Worm (Caenorhabditis elegans): ENCODE results near the gene glb-32.

DNA sequence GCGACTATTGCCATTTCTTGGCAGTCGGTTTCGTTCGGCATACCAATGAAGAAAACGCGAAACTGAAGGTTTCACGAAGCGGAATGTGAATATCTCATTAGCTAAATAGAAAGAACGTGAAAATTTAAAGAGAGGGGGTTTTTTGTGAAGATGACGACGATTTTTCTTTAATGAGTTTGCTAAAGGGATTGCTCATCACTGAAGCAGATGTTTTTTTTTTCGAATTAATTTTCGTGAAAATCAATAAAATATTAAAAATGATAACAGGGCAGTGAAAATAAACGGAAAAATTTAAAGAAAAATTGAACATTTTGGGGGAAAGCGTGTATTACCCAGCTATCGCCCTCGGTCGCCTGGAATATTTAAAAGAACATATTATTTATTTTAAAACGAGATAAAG lies 18.5 kb upstream of the glb-32 start, which contains the start of gene srab-3:
- TF ChIP-seq tbx-11 (GFP tag; IDR thresholded peaks at IDR 0.05): no peak
- no peak for TF ChIP-seq sea-1 (GFP tag; conservative IDR thresholded peaks at IDR 0.05)
- TF ChIP-seq ama-1 (optimal IDR thresholded peaks at IDR 0.05): no peak
